Worm (Caenorhabditis elegans): Measurements from ENCODE around the gene srxa-9.

srxa-9 gene

DNA sequence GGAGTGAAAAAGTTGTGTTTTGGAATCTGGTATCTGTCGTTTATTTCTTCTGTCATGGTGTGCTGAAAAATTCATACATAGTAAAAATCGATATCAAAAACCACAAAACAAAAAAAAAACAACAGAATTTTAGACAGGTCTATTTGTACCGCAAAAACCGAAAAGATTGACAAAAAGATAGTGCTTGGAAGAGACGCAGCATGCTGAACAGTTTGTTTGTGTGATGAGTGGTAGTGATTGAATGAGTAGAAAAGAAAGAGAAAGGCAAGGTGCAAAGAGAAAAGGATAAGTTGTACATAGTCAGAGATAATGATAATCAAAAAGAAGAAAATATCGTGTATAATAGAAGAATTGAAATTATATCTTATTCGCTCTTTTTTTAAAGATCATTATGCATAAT, 25.9 kb downstream of the srxa-9 start, which contains the start of gene Y7A5A.2 (continued):
- TF ChIP-seq ztf-11 (tag; optimal IDR thresholded peaks at IDR 0.05) (no peak), irx-1 (tag; optimal IDR thresholded peaks at IDR 0.05) (no peak), lin-39 (tag; optimal IDR thresholded peaks at IDR 0.05) (no peak), ama-1 (optimal IDR thresholded peaks at IDR 0.05) (no peak), skn-1 (tag; optimal IDR thresholded peaks at IDR 0.05) (no peak), aly-2 (tag; optimal IDR thresholded peaks at IDR 0.05) (no peak), nhr-85 (tag) (no peak), sup-37 (GFP tag; optimal IDR thresholded peaks at IDR 0.05) (no peak), nhr-84 (tag; optimal IDR thresholded peaks at IDR 0.05) (no peak), nhr-237 (tag; optimal IDR thresholded peaks at IDR 0.05) (no peak), fkh-4 (tag; optimal IDR thresholded peaks at IDR 0.05; ENCODE audit: borderline replicate concordance) (no peak), pag-3 (tag; optimal IDR thresholded peaks at IDR 0.05; ENCODE audit: borderline replicate concordance, insufficient read depth) (no peak), unc-62 (GFP tag; optimal IDR thresholded peaks at IDR 0.05) (no peak), isw-1 (GFP tag; IDR thresholded peaks at IDR 0.05) (no peak), lsy-2 (tag; optimal IDR thresholded peaks at IDR 0.05) (no peak), efl-3 (GFP tag; optimal IDR thresholded peaks at IDR 0.05) (no peak), nhr-11 (tag; optimal IDR thresholded peaks at IDR 0.05) (no peak), zag-1 (tag; optimal IDR thresholded peaks at IDR 0.05) (no peak), unc-86 (tag; optimal IDR thresholded peaks at IDR 0.05) (no peak), xbp-1 (tag; optimal IDR thresholded peaks at IDR 0.05) (no peak), nhr-28 (tag; optimal IDR thresholded peaks at IDR 0.05) (no peak), lir-3 (tag; optimal IDR thresholded peaks at IDR 0.05; ENCODE audit: poor library complexity) (no peak), unc-30 (tag; optimal IDR thresholded peaks at IDR 0.05) (no peak), nhr-47 (tag; optimal IDR thresholded peaks at IDR 0.05) (no peak), mep-1 (tag; optimal IDR thresholded peaks at IDR 0.05) (no peak), lin-13 (GFP tag; optimal IDR thresholded peaks at IDR 0.05) (no peak)

DNA sequence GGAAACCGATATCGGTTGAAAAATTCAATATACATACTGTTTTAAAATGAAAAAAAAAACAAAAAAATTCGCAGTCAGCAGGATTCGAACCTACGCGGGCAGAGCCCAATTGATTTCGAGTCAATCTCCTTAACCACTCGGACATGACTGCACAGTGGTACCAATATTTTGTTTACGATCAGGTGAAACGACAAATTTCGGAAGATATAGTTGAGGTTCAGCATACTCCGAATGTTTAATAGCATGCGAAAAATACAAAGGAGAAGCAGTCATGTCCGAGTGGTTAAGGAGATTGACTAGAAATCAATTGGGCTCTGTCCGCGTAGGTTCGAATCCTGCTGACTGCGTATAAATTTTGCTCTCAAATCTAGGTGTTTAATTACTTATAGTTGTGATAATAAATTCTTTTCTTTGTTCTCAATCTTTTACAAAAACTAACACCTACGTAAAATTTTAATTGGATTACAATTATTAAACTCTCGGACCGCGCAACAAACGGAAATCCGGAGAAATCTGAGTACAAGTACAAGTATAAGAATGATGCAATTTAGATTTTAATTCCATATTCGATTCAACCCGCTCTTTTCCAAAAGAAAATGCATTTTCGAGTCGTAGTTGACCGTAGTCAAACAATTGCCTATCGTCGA, 26.6 kb downstream of the srxa-9 start, which contains the start of gene Y7A5A.13:
Gene Y7A5A.13 (plus strand): TSS at position 597 of the 647 bp plus-strand sequence.
- TF ChIP-seq aha-1 (tag; optimal IDR thresholded peaks at IDR 0.05) (no peak), alr-1 (tag; optimal IDR thresholded peaks at IDR 0.05; ENCODE audit: borderline replicate concordance) (no peak), egl-13 (tag; optimal IDR thresholded peaks at IDR 0.05) (no peak), sox-4 (tag; optimal IDR thresholded peaks at IDR 0.05) (no peak), pax-3 (tag; optimal IDR thresholded peaks at IDR 0.05) (no peak), unc-130 (tag; optimal IDR thresholded peaks at IDR 0.05) (no peak), nhr-47 (tag; optimal IDR thresholded peaks at IDR 0.05) (no peak), elt-2 (tag; optimal IDR thresholded peaks at IDR 0.05) (no peak), unc-62 (GFP tag; optimal IDR thresholded peaks at IDR 0.05) (no peak), mef-2 (tag; optimal IDR thresholded peaks at IDR 0.05) (no peak), C16A3.4 (tag; optimal IDR thresholded peaks at IDR 0.05) (no peak), nhr-237 (tag; optimal IDR thresholded peaks at IDR 0.05) (no peak), elt-3 (tag; optimal IDR thresholded peaks at IDR 0.05) (no peak), lin-14 (GFP tag; optimal IDR thresholded peaks at IDR 0.05) (no peak), zag-1 (tag; optimal IDR thresholded peaks at IDR 0.05) (no peak), hlh-17 (GFP tag; optimal IDR thresholded peaks at IDR 0.05; ENCODE audit: borderline replicate concordance) (no peak), ama-1 (optimal IDR thresholded peaks at IDR 0.05) (no peak), Y116A8C.19 (tag; optimal IDR thresholded peaks at IDR 0.05; ENCODE audit: borderline replicate concordance) (no peak), nhr-90 (tag; optimal IDR thresholded peaks at IDR 0.05; ENCODE audit: poor library complexity) (no peak)

DNA sequence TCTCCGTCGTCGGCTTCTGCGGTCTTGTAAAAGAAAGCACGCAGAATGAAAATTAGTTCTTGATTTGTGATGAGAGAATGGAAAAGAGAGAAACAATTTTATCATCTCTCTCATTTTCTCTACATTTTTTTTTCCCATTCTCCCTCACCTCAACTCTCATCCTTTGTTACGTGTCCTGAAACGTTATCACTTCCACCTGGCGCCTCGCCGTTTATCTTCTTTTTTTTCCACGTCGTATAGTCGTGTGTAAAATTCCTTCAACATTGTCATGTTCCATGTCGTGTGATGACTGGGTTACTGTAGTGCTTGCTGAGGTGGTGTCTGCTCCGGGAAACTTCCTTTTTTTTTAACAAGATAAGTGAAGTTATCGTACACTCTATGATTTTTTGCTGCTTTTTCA, 32.7 kb downstream of the srxa-9 start:
- no peak for TF ChIP-seq pag-3 (tag; optimal IDR thresholded peaks at IDR 0.05; ENCODE audit: borderline replicate concordance, insufficient read depth)
- peak; percentile 0 for TF ChIP-seq skn-1 (tag; optimal IDR thresholded peaks at IDR 0.05)
- peak; percentile 3 for TF ChIP-seq mep-1 (tag; optimal IDR thresholded peaks at IDR 0.05)
- no peak for TF ChIP-seq pax-3 (tag; optimal IDR thresholded peaks at IDR 0.05)
- TF ChIP-seq hlh-4 (tag; optimal IDR thresholded peaks at IDR 0.05) = no peak
- peak; percentile 17 to 89 for TF ChIP-seq lsy-2 (tag; optimal IDR thresholded peaks at IDR 0.05)
- TF ChIP-seq snpc-4 (tag; optimal IDR thresholded peaks at IDR 0.05) = no peak
- TF ChIP-seq grh-1 (GFP tag; IDR thresholded peaks at IDR 0.05) = no peak
- TF ChIP-seq sox-4 (tag; optimal IDR thresholded peaks at IDR 0.05) = no peak
- no peak for TF ChIP-seq nhr-12 (tag; optimal IDR thresholded peaks at IDR 0.05)
- no peak for TF ChIP-seq nhr-84 (tag; optimal IDR thresholded peaks at IDR 0.05)
- TF ChIP-seq mdl-1 (tag; optimal IDR thresholded peaks at IDR 0.05) = peak in 1 of 2 experiments; percentile 70
- peak; percentile 78 for TF ChIP-seq lin-14 (GFP tag; optimal IDR thresholded peaks at IDR 0.05)
- peak; percentile 12 for TF ChIP-seq hpl-2 (GFP tag; optimal IDR thresholded peaks at IDR 0.05)
- TF ChIP-seq snu-23 (GFP tag; optimal IDR thresholded peaks at IDR 0.05) = peak; percentile 56
- no peak for TF ChIP-seq Y116A8C.19 (tag; optimal IDR thresholded peaks at IDR 0.05; ENCODE audit: borderline replicate concordance)
- no peak for TF ChIP-seq alr-1 (tag; optimal IDR thresholded peaks at IDR 0.05; ENCODE audit: borderline replicate concordance)
- no peak for TF ChIP-seq vab-15 (tag; optimal IDR thresholded peaks at IDR 0.05)
- no peak for TF ChIP-seq nhr-237 (tag; optimal IDR thresholded peaks at IDR 0.05)

Data from whole organism, L1 larva.